Worm (Caenorhabditis elegans) whole organism, L4 larva: ENCODE results near the gene F07C6.2.

Experiments used
- T20F7.1 ChIP-seq: fragments of 200-800 bp; sonication (Bioruptor generic); optimal IDR thresholded peaks from 2 replicates; lab custom pipeline; 2018; ENCODE audit warnings: mild to moderate bottlenecking, missing genetic modification characterization, missing compliant biosample characterization
- daf-8 ChIP-seq: fragments of 200-800 bp; sonication (Bioruptor generic); IDR thresholded peaks from 2 replicates; pipeline ENCODE4 v1.3.6; 2022; ENCODE audit warnings: missing genetic modification characterization, missing compliant biosample characterization
- fkh-10 ChIP-seq: fragments of 150-350 bp; optimal IDR thresholded peaks from 2 replicates; lab custom pipeline; 2014; ENCODE audit warnings: missing biosample characterization, missing genetic modification reagents, missing genetic modification characterization
- hif-1 ChIP-seq, 2 experiments: sonication (generic microtip); optimal IDR thresholded peaks; 2 replicates each; lab custom pipeline; 2016 to 2017; ENCODE audit warnings: missing compliant biosample characterization in 2 of 2, missing genetic modification characterization in 2 of 2, missing genetic modification reagents in 2 of 2, missing genotype in 2 of 2, mild to moderate bottlenecking in 1 of 2
- lin-29 ChIP-seq: fragments of 200-800 bp; sonication (Bioruptor generic); IDR thresholded peaks from 2 replicates; pipeline ENCODE4 v1.3.6; 2022; ENCODE audit warnings: missing genetic modification reagents, missing genetic modification characterization, missing compliant biosample characterization
- lin-38 ChIP-seq: fragments of 200-800 bp; sonication (Bioruptor generic); IDR thresholded peaks from 2 replicates; pipeline ENCODE4 v1.3.6; 2022; ENCODE audit warnings: missing genetic modification reagents, missing genetic modification characterization, missing compliant biosample characterization
- nhr-11 ChIP-seq: fragments of 150-350 bp; optimal IDR thresholded peaks from 2 replicates; lab custom pipeline; 2014; ENCODE audit warnings: missing biosample characterization, missing genetic modification characterization
- nhr-25 ChIP-seq: sonication (generic microtip); optimal IDR thresholded peaks from 2 replicates; lab custom pipeline; 2017; ENCODE audit warnings: missing genetic modification characterization, mild to moderate bottlenecking, missing compliant biosample characterization, antibody characterized with exemption, moderate library complexity, borderline replicate concordance; ENCODE audit not compliant: insufficient read depth
- set-16 ChIP-seq: fragments of 200-800 bp; sonication (Bioruptor generic); IDR thresholded peaks from 2 replicates; pipeline ENCODE4 v1.3.6; 2022; ENCODE audit warnings: missing genetic modification reagents, missing genetic modification characterization, missing compliant biosample characterization
- skn-1 ChIP-seq: fragments of 150-350 bp; optimal IDR thresholded peaks from 2 replicates; lab custom pipeline; 2014; ENCODE audit warnings: missing biosample characterization, missing genetic modification characterization
- zag-1 ChIP-seq: fragments of 150-350 bp; optimal IDR thresholded peaks from 2 replicates; lab custom pipeline; 2014; ENCODE audit warnings: missing biosample characterization, missing genetic modification characterization
- ztf-11 ChIP-seq: fragments of 150-350 bp; optimal IDR thresholded peaks from 2 replicates; lab custom pipeline; 2014; ENCODE audit warnings: missing biosample characterization, missing genetic modification characterization

- TF ChIP-seq T20F7.1 (GFP tag; lab: Kevin White, UChicago) (no peak), lin-38 (GFP tag; lab: Robert Waterston, UW) (no peak), hif-1 (tag; optimal IDR thresholded peaks at IDR 0.05; lab: Kevin White, UChicago) (no peak), daf-8 (no peak), nhr-25 (peak; percentile 57), skn-1 (tag; lab: Kevin White, UChicago) (no peak), fkh-10 (no peak), zag-1 (tag; lab: Kevin White, UChicago) (no peak), ztf-11 (tag; lab: Kevin White, UChicago) (no peak), nhr-11 (no peak), set-16 (GFP tag; lab: Robert Waterston, UW) (no peak), lin-29 (GFP tag; lab: Robert Waterston, UW) (no peak)
These were observed 25.7 kb downstream of the F07C6.2 start for ce11 chrIV:12816636-12817035.
